Worm (Caenorhabditis elegans) whole organism, young adult: Measurements from ENCODE around the gene nlp-43.

Source experiments
- attf-3 ChIP-seq: fragments of 200-800 bp; sonication (Bioruptor generic); conservative IDR thresholded peaks from 2 replicates; pipeline ENCODE4 v1.3.6; 2022; ENCODE audit warnings: missing genetic modification reagents, missing genetic modification characterization, missing compliant biosample characterization
- dox-1 ChIP-seq: fragments of 200-800 bp; sonication (Bioruptor generic); IDR thresholded peaks from 2 replicates; pipeline ENCODE4 v1.3.6; 2022; ENCODE audit warnings: missing genetic modification reagents, missing genetic modification characterization, missing compliant biosample characterization
- madf-6 ChIP-seq: fragments of 200-800 bp; sonication (Bioruptor generic); IDR thresholded peaks from 2 replicates; pipeline ENCODE4 v1.3.6; 2022; ENCODE audit warnings: missing genetic modification reagents, missing genetic modification characterization, missing compliant biosample characterization
- madf-8 ChIP-seq: fragments of 200-800 bp; sonication (Bioruptor generic); conservative IDR thresholded peaks from 2 replicates; pipeline ENCODE4 v1.3.6; 2022; ENCODE audit warnings: missing genetic modification reagents, missing genetic modification characterization, missing compliant biosample characterization
- unc-62 ChIP-seq: fragments of 150-350 bp; optimal IDR thresholded peaks from 2 replicates; lab custom pipeline; 2014; ENCODE audit warnings: missing biosample characterization, missing genetic modification reagents, missing genetic modification characterization

DNA sequence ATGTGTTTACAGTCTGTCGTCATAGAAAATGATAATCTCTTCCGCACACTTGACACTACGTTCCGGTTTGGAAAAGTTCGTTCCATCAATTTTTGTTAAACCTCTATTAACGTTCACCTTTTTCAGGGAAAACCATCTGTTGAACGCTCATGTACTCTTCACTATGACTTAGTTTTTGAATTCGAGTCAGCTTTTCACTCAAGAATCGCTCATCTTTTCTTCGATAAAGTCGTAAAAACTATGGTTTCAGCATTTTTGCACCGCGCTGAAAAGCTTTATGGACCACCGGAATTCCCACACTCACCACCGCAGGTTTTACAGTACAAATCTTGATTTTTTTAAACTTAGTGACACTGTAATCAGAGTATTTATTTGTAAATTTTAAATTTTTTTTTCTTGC, 18.6 kb upstream of the nlp-43 start:
- TF ChIP-seq unc-62 (GFP tag; lab: Kevin White, UChicago) (no peak), madf-8 (GFP tag; lab: Robert Waterston, UW) (no peak), attf-3 (GFP tag; lab: Robert Waterston, UW) (no peak), madf-6 (GFP tag; lab: Robert Waterston, UW) (no peak), dox-1 (no peak)
